Fruit fly (Drosophila melanogaster): ENCODE results near the gene Las.

dm6 chr3L:20439772-20440171 lies 7.6 kb upstream of the Las start, which contains the start of gene Hpd:
- TF ChIP-seq woc (GFP tag; optimal IDR thresholded peaks at IDR 0.05), result no peak
- TF ChIP-seq Dfd (GFP tag; optimal IDR thresholded peaks at IDR 0.05), result no peak
- TF ChIP-seq h (GFP tag; optimal IDR thresholded peaks at IDR 0.05), result no peak
- no peak for TF ChIP-seq OdsH (GFP tag; optimal IDR thresholded peaks at IDR 0.05)

Measured in whole organism, wandering third instar larva.